Worm (Caenorhabditis elegans) whole organism, L2 larva: ENCODE results near the gene fbxl-5.

ENCODE experiments used
- ceh-82 ChIP-seq: fragments of 150-350 bp; optimal IDR thresholded peaks from 2 replicates; lab custom pipeline; 2014; ENCODE audit warnings: missing biosample characterization, missing genetic modification characterization
- nhr-10 ChIP-seq: sonication (generic microtip); optimal IDR thresholded peaks from 2 replicates; lab custom pipeline; 2017; ENCODE audit warnings: missing biosample characterization, missing genetic modification characterization
- skn-1 ChIP-seq: sonication (generic microtip); optimal IDR thresholded peaks from 2 replicates; lab custom pipeline; 2017; ENCODE audit warnings: missing biosample characterization, missing genetic modification characterization
- ztf-4 ChIP-seq: fragments of 150-350 bp; optimal IDR thresholded peaks from 2 replicates; lab custom pipeline; 2014; ENCODE audit warnings: missing biosample characterization, missing genetic modification characterization

ce11 chrV:7730488-7730887 is 12.2 kb upstream of the fbxl-5 start:
- TF ChIP-seq nhr-10 (tag; lab: Kevin White, UChicago) (no peak), ceh-82 (no peak), skn-1 (tag; lab: Kevin White, UChicago) (no peak), ztf-4 (peak; percentile 63)
